Worm (Caenorhabditis elegans) whole organism, young adult: Measurements from ENCODE around the gene Y53C12A.8.

ENCODE experiments used
- B0019.2 ChIP-seq: fragments of 200-800 bp; sonication (Bioruptor generic); conservative IDR thresholded peaks from 2 replicates; pipeline ENCODE4 v1.3.6; 2022; ENCODE audit warnings: missing genetic modification reagents, missing genetic modification characterization, missing compliant biosample characterization
- B0336.3 ChIP-seq: fragments of 200-800 bp; sonication (Bioruptor generic); IDR thresholded peaks from 2 replicates; pipeline ENCODE4 v1.3.6; 2022; ENCODE audit warnings: missing genetic modification characterization, missing compliant biosample characterization
- F49E8.2 ChIP-seq: sonication (generic microtip); optimal IDR thresholded peaks from 3 replicates; lab custom pipeline; 2017; ENCODE audit warnings: missing genetic modification characterization, mild to moderate bottlenecking, missing compliant biosample characterization, antibody characterized with exemption, moderate library complexity; ENCODE audit not compliant: insufficient read depth
- T26A5.8 ChIP-seq: sonication (generic microtip); optimal IDR thresholded peaks from 2 replicates; lab custom pipeline; 2016; ENCODE audit warnings: missing genetic modification characterization, missing compliant biosample characterization
- Y53G8AR.9 ChIP-seq: fragments of 200-800 bp; sonication (Bioruptor generic); conservative IDR thresholded peaks from 2 replicates; pipeline ENCODE4 v1.3.6; 2022; ENCODE audit warnings: missing genetic modification reagents, missing genetic modification characterization, missing compliant biosample characterization
- Y56A3A.18 ChIP-seq: fragments of 200-800 bp; sonication (Bioruptor generic); IDR thresholded peaks from 2 replicates; pipeline ENCODE4 v1.3.6; 2022; ENCODE audit warnings: missing genetic modification reagents, missing genetic modification characterization, missing compliant biosample characterization
- atf-7 ChIP-seq: sonication (generic microtip); optimal IDR thresholded peaks from 2 replicates; lab custom pipeline; 2017; ENCODE audit warnings: mild to moderate bottlenecking, missing genetic modification characterization, missing compliant biosample characterization
- ceh-100 ChIP-seq: fragments of 200-800 bp; sonication (Bioruptor generic); IDR thresholded peaks from 2 replicates; pipeline ENCODE4 v1.3.6; 2022; ENCODE audit warnings: missing genetic modification reagents, missing genetic modification characterization, missing compliant biosample characterization
- ceh-91 ChIP-seq: fragments of 200-800 bp; sonication (Bioruptor generic); IDR thresholded peaks from 2 replicates; pipeline ENCODE4 v1.3.6; 2022; ENCODE audit warnings: missing genetic modification reagents, missing genetic modification characterization, missing compliant biosample characterization
- chd-7 ChIP-seq: sonication (generic microtip); optimal IDR thresholded peaks from 2 replicates; lab custom pipeline; 2016; ENCODE audit warnings: mild to moderate bottlenecking, missing genetic modification characterization, moderate library complexity, missing compliant biosample characterization
- egl-44 ChIP-seq: fragments of 200-800 bp; sonication (Bioruptor generic); IDR thresholded peaks from 2 replicates; pipeline ENCODE4 v1.3.6; 2022; ENCODE audit warnings: missing genetic modification reagents, missing genetic modification characterization, missing compliant biosample characterization
- gei-17 ChIP-seq: fragments of 200-800 bp; sonication (Bioruptor generic); optimal IDR thresholded peaks from 2 replicates; lab custom pipeline; 2018; ENCODE audit warnings: mild to moderate bottlenecking, missing genetic modification characterization, missing compliant biosample characterization
- hlh-12 ChIP-seq: sonication (generic microtip); optimal IDR thresholded peaks from 2 replicates; lab custom pipeline; 2016; ENCODE audit warnings: missing genetic modification characterization, missing compliant biosample characterization
- hlh-26 ChIP-seq: fragments of 200-800 bp; sonication (Bioruptor generic); conservative IDR thresholded peaks from 2 replicates; pipeline ENCODE4 v1.3.6; 2022; ENCODE audit warnings: missing genetic modification reagents, missing genetic modification characterization, missing compliant biosample characterization
- hsf-1 ChIP-seq: fragments of 200-800 bp; sonication (Bioruptor generic); IDR thresholded peaks from 2 replicates; pipeline ENCODE4 v1.3.6; 2022; ENCODE audit warnings: missing genetic modification reagents, missing genetic modification characterization, missing compliant biosample characterization
- lag-1 ChIP-seq: fragments of 200-800 bp; sonication (Bioruptor generic); IDR thresholded peaks from 2 replicates; pipeline ENCODE4 v1.3.6; 2022; ENCODE audit warnings: missing genetic modification reagents, missing genetic modification characterization, missing compliant biosample characterization
- let-607 ChIP-seq, 2 experiments: fragments of 200-800 bp in 1 of 2; sonication (Bioruptor generic) in 1 of 2; sonication (generic microtip) in 1 of 2; optimal IDR thresholded peaks; 2 replicates each; lab custom pipeline; 2016 to 2018; ENCODE audit warnings: mild to moderate bottlenecking in 2 of 2, missing compliant biosample characterization in 2 of 2, missing genetic modification characterization in 2 of 2, moderate library complexity in 2 of 2, missing genotype in 1 of 2
- lsy-27 ChIP-seq: sonication (generic microtip); optimal IDR thresholded peaks from 2 replicates; lab custom pipeline; 2017; ENCODE audit warnings: missing genetic modification characterization, mild to moderate bottlenecking, missing compliant biosample characterization, antibody characterized with exemption, missing genotype, borderline replicate concordance; ENCODE audit not compliant: insufficient read depth
- madf-10 ChIP-seq: sonication (generic microtip); optimal IDR thresholded peaks from 2 replicates; lab custom pipeline; 2016; ENCODE audit warnings: mild to moderate bottlenecking, missing genetic modification characterization, missing compliant biosample characterization
- madf-8 ChIP-seq: fragments of 200-800 bp; sonication (Bioruptor generic); conservative IDR thresholded peaks from 2 replicates; pipeline ENCODE4 v1.3.6; 2022; ENCODE audit warnings: missing genetic modification reagents, missing genetic modification characterization, missing compliant biosample characterization
- nfya-1 ChIP-seq: sonication (generic microtip); optimal IDR thresholded peaks from 2 replicates; lab custom pipeline; 2017; ENCODE audit warnings: antibody characterized with exemption, missing compliant biosample characterization, missing genetic modification characterization, borderline replicate concordance; ENCODE audit not compliant: insufficient read depth
- nhr-80 ChIP-seq: sonication (generic microtip); optimal IDR thresholded peaks from 2 replicates; lab custom pipeline; 2016; ENCODE audit warnings: missing genetic modification characterization, missing compliant biosample characterization
- pha-4 ChIP-seq: fragments of 150-350 bp; sonication (generic microtip); optimal IDR thresholded peaks from 2 replicates; lab custom pipeline; 2014; ENCODE audit warnings: missing biosample characterization, missing genetic modification reagents, missing genetic modification characterization
- rpc-1 ChIP-seq, 2 experiments: fragments of 150-350 bp in 1 of 2; sonication (generic microtip) in 1 of 2; optimal IDR thresholded peaks; 2 replicates each; lab custom pipeline; 2014 to 2018; ENCODE audit warnings: missing biosample characterization in 1 of 2, missing genetic modification characterization in 1 of 2, missing genetic modification reagents in 1 of 2, missing genotype in 1 of 2
- sdz-38 ChIP-seq: sonication (generic microtip); optimal IDR thresholded peaks from 2 replicates; lab custom pipeline; 2016; ENCODE audit warnings: missing genotype, missing genetic modification characterization, missing compliant biosample characterization
- sea-2 ChIP-seq: fragments of 200-800 bp; sonication (Bioruptor generic); IDR thresholded peaks from 2 replicates; pipeline ENCODE4 v1.3.6; 2022; ENCODE audit warnings: missing genetic modification characterization, missing compliant biosample characterization
- snpc-1.1 ChIP-seq: sonication (generic microtip); optimal IDR thresholded peaks from 2 replicates; lab custom pipeline; 2017; ENCODE audit warnings: missing genetic modification characterization, mild to moderate bottlenecking, missing compliant biosample characterization, antibody characterized with exemption, moderate library complexity, missing genotype, missing genetic modification reagents; ENCODE audit not compliant: insufficient read depth
- snpc-4 ChIP-seq, 5 experiments: fragments of 150-350 bp in 1 of 5; sonication (generic microtip) in 4 of 5; optimal IDR thresholded peaks; 2 replicates each; lab custom pipeline; 2014 to 2018; ENCODE audit warnings: missing genetic modification characterization in 5 of 5, missing biosample characterization in 3 of 5, antibody characterized with exemption in 2 of 5, mild to moderate bottlenecking in 2 of 5, missing compliant biosample characterization in 2 of 5, missing genotype in 2 of 5, moderate library complexity in 2 of 5, missing genetic modification reagents in 1 of 5
- tbx-9 ChIP-seq: sonication (generic microtip); optimal IDR thresholded peaks from 2 replicates; lab custom pipeline; 2016; ENCODE audit warnings: borderline replicate concordance, missing genetic modification characterization, inconsistent platforms, missing compliant biosample characterization
- tlf-1 ChIP-seq: fragments of 200-800 bp; sonication (Bioruptor generic); optimal IDR thresholded peaks from 2 replicates; lab custom pipeline; 2018; ENCODE audit warnings: mild to moderate bottlenecking, missing genetic modification characterization, missing compliant biosample characterization
- xnd-1 ChIP-seq: sonication (generic microtip); optimal IDR thresholded peaks from 2 replicates; lab custom pipeline; 2016; ENCODE audit warnings: missing genotype, missing genetic modification reagents, missing genetic modification characterization, missing compliant biosample characterization
- zim-3 ChIP-seq: sonication (generic microtip); optimal IDR thresholded peaks from 2 replicates; lab custom pipeline; 2017; ENCODE audit warnings: mild to moderate bottlenecking, missing genetic modification characterization, moderate library complexity, missing compliant biosample characterization
- ztf-18 ChIP-seq: sonication (generic microtip); optimal IDR thresholded peaks from 2 replicates; lab custom pipeline; 2016; ENCODE audit warnings: missing genotype, mild to moderate bottlenecking, missing genetic modification characterization, missing compliant biosample characterization
- ztf-25 ChIP-seq: fragments of 200-800 bp; sonication (Bioruptor generic); IDR thresholded peaks from 2 replicates; pipeline ENCODE4 v1.3.6; 2022; ENCODE audit warnings: missing genetic modification reagents, missing genetic modification characterization, missing compliant biosample characterization

Gene Y53C12A.8

DNA sequence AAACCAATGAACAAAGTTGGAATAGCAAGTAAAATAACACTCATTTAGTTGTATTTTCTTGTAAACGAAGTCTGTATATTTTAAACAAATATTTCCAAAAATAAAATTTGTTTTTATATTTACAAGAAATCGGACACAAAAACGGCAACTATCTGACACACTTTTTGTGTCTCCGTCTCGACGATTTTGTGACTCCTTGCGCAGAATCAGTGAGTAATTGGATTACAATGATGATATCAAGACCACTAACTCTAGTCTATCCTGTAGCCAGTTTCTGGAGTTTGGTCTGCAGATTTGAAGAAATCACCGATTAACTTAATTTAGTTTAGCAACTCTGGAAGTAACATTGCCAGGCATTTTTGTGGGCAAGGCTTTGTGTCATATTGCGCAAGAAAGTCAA lies 37.5 kb downstream of the Y53C12A.8 start, which contains the start of gene cyp-13A10:
Gene cyp-13A10 (minus strand): TSS at position 88 of the 400 bp plus-strand sequence.
- TF ChIP-seq madf-10 (tag; lab: Kevin White, UChicago) (no peak), Y53G8AR.9 (no peak), hsf-1 (no peak), sdz-38 (no peak), sea-2 (GFP tag; lab: Robert Waterston, UW) (no peak), rpc-1 (optimal IDR thresholded peaks at IDR 0.05; lab: Kevin White, UChicago) (no peak), rpc-1 (tag; optimal IDR thresholded peaks at IDR 0.05; lab: Kevin White, UChicago) (no peak), pha-4 (tag; lab: Kevin White, UChicago) (no peak), atf-7 (tag; lab: Kevin White, UChicago) (no peak), zim-3 (tag; lab: Kevin White, UChicago) (no peak), chd-7 (no peak), ceh-91 (no peak), B0336.3 (GFP tag; lab: Robert Waterston, UW) (no peak), ztf-25 (GFP tag; lab: Robert Waterston, UW) (no peak), hlh-12 (tag; lab: Kevin White, UChicago) (no peak), B0019.2 (GFP tag; lab: Robert Waterston, UW) (no peak), tlf-1 (GFP tag; lab: Kevin White, UChicago) (no peak), madf-8 (no peak), tbx-9 (tag; lab: Kevin White, UChicago) (no peak), ztf-18 (no peak), egl-44 (GFP tag; lab: Robert Waterston, UW) (no peak)

DNA sequence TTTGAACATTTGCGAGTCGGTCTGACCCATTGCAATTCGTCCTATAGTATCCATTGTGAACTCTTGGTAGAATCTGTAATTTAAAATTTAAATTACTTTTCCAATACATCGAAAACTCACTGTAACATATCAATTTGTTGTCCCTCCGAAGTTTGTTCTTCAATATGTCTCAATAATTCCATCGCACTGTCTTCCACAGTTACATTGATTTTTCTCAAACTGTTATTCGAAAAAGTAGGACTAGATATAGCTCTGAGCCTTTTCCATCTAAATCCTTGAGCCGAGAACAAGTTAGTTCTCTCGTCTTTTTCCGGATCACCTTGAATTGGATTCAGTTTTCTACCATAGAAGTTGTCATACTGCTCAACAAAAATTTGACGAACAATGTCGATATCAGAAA lies 38.1 kb downstream of the Y53C12A.8 start:
- no peak for TF ChIP-seq gei-17 (GFP tag; lab: Kevin White, UChicago)
- no peak for TF ChIP-seq snpc-4 (GFP tag; optimal IDR thresholded peaks at IDR 0.05; lab: Kevin White, UChicago)
- no peak for TF ChIP-seq snpc-4 (tag; optimal IDR thresholded peaks at IDR 0.05; lab: Kevin White, UChicago)
- TF ChIP-seq F49E8.2 (tag; lab: Kevin White, UChicago), result no peak
- TF ChIP-seq nhr-80 (tag; lab: Kevin White, UChicago), result no peak
- no peak for TF ChIP-seq nfya-1 (tag; lab: Kevin White, UChicago)
- no peak for TF ChIP-seq Y56A3A.18
- no peak for TF ChIP-seq lag-1 (GFP tag; lab: Robert Waterston, UW)
- no peak for TF ChIP-seq lsy-27 (tag; lab: Kevin White, UChicago)
- TF ChIP-seq hlh-26 (GFP tag; lab: Robert Waterston, UW), result no peak
- no peak for TF ChIP-seq zim-3 (tag; lab: Kevin White, UChicago)
- TF ChIP-seq, all 124 proteins: peak for 0

DNA sequence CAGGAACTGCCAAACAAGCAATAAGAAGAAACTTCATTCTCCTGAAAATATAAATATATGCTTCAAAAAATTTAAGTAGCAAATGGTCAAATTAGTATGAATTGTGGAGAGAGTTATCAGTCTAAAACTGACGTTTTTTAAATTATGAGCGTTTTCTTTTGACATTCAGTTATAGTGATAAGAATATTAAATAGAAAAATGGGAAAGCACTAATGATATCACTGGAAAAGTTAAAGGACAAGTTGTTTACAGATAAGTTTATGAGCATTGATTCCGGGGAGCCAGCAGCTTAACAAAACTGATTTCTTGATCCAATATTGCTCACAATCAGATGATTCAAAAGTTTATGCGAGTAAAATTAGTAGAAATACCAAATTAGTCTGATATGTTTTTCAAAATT lies 39.9 kb downstream of the Y53C12A.8 start, which contains the start of gene ZK1320.3:
Gene ZK1320.3 (minus strand): TSS at position 41 of the 400 bp plus-strand sequence.
- TF ChIP-seq ceh-100 (GFP tag; lab: Robert Waterston, UW), result no peak
- TF ChIP-seq snpc-1.1, result no peak
- TF ChIP-seq nhr-80 (tag; lab: Kevin White, UChicago), result peak; percentile 56
- no peak for TF ChIP-seq T26A5.8

DNA sequence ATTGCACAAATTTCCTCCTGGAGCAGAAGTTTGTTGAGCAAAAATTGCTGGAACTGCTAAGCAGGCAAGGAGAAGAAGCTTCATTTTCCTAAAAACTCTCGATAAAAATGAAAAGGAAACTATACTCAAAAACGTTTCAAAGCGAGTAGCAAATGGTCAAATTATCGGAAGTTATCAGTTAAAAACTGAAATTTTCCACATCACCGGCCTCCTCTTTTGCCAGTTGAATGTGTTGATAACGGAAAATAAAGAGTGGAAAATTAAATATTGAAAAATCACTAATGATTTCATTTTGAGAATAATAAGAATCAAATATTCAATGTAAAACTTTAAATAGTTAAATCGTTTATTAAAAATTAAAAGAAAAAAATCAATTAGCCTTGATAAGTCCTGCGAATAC lies 41.3 kb downstream of the Y53C12A.8 start, which contains the start of gene ZK1320.2:
Gene ZK1320.2 (minus strand): TSS at position 88 of the 400 bp plus-strand sequence.
- peak in 1 of 2 experiments; percentile 7 for TF ChIP-seq let-607 (tag; optimal IDR thresholded peaks at IDR 0.05; lab: Kevin White, UChicago)
- TF ChIP-seq nhr-80 (tag; lab: Kevin White, UChicago), result peak; percentile 48
- no peak for TF ChIP-seq zim-3 (tag; lab: Kevin White, UChicago)
- no peak for TF ChIP-seq xnd-1 (tag; lab: Kevin White, UChicago)
- TF ChIP-seq, all 124 proteins: peak for 2
